Fruit fly (Drosophila melanogaster) whole organism, embryonic: ENCODE data around the gene CG42673.

ENCODE experiments used
- CG15269 ChIP-seq: fragments of 200-800 bp; sonication (Bioruptor generic); optimal IDR thresholded peaks from 2 replicates; lab custom pipeline; 2018; ENCODE audit warnings: missing biosample characterization, mild to moderate bottlenecking, missing genetic modification characterization, moderate library complexity
- CG2120 ChIP-seq: fragments of 200-800 bp; sonication (Bioruptor generic); optimal IDR thresholded peaks from 3 replicates; lab custom pipeline; 2016; ENCODE audit warnings: missing biosample characterization, missing genetic modification characterization
- CG2199 ChIP-seq: fragments of 200-800 bp; sonication (Bioruptor generic); IDR thresholded peaks from 3 replicates; pipeline ENCODE4 v1.3.6; 2022; ENCODE audit warnings: missing biosample characterization, missing genetic modification characterization
- CoRest ChIP-seq: fragments of 200-800 bp; sonication (Bioruptor generic); optimal IDR thresholded peaks from 3 replicates; lab custom pipeline; 2018; ENCODE audit warnings: missing biosample characterization, mild to moderate bottlenecking, missing genetic modification characterization, moderate library complexity
- D19B ChIP-seq: fragments of 200-800 bp; sonication (Bioruptor generic); optimal IDR thresholded peaks from 2 replicates; lab custom pipeline; 2017; ENCODE audit warnings: missing biosample characterization, mild to moderate bottlenecking, missing genetic modification characterization
- PHDP ChIP-seq: fragments of 200-800 bp; sonication (Bioruptor generic); optimal IDR thresholded peaks from 3 replicates; lab custom pipeline; 2018; ENCODE audit warnings: missing biosample characterization, mild to moderate bottlenecking, missing genetic modification characterization, moderate library complexity
- crp ChIP-seq, 2 experiments: fragments of 200-800 bp; sonication (Bioruptor generic); optimal IDR thresholded peaks; 2 replicates in 1 of 2; 3 replicates in 1 of 2; lab custom pipeline; 2017; ENCODE audit warnings: missing biosample characterization in 2 of 2, missing genetic modification characterization in 2 of 2, mild to moderate bottlenecking in 1 of 2, moderate library complexity in 1 of 2
- hth ChIP-seq: fragments of >200 bp; optimal IDR thresholded peaks from 2 replicates; lab custom pipeline; 2017; ENCODE audit warnings: inconsistent platforms
- pros ChIP-seq: fragments of 200-800 bp; sonication (Bioruptor generic); optimal IDR thresholded peaks from 3 replicates; lab custom pipeline; 2019; ENCODE audit warnings: missing biosample characterization, mild to moderate bottlenecking, missing genetic modification characterization, moderate library complexity
- wor ChIP-seq: fragments of 200-800 bp; sonication (Bioruptor generic); IDR thresholded peaks from 2 replicates; pipeline ENCODE4 v1.3.6; 2022; ENCODE audit warnings: missing biosample characterization, missing genetic modification characterization

DNA sequence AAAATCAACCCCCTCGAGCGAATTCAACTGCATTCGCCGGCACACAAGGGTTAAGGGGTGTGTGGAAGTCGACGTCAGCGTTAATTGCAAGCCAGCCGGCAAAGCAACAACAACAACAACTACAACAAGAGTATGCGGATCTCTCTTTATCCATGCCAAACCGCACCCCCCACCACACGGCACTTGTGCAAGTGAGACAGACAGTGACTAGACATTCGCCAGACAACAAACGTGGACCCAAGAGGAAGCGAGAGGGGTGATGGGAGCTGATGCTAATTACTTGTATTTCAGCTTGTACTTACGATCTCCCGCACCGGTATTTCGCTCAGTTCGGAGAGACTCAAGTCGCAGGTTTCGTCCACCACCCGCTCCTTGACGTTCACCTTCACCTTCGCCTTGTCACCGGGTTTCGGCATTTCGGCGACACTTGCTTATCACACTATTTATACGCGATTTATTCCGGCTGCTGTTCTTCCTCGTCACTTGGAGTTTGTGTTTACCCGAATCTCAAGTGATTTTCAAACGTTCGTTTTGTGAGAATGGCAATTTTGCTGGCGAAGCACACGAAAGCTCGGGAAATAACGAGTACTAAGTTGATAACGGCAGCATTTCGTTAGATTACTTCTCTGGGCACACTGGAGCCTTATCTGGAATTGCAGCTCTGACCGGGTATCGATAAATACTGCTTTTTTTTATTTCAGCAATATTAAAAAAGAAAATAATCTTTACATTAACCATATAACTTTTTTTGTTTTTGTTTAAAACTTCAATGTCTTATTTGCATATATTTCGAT lies 37.8 kb upstream of the CG42673 start, which contains the start of gene CG3408:
- TF ChIP-seq wor (GFP tag; lab: Robert Waterston, UW) (no peak), D19B (GFP tag; lab: Kevin White, UChicago) (peak; percentile 48), crp (GFP tag; optimal IDR thresholded peaks at IDR 0.05; lab: Kevin White, UChicago) (no peak), hth (lab: Kevin White, UChicago) (no peak), CG2120 (no peak), CG2199 (GFP tag; lab: Robert Waterston, UW) (no peak), PHDP (tag; lab: Kevin White, UChicago) (no peak), CG15269 (tag; lab: Kevin White, UChicago) (no peak), pros (GFP tag; lab: Kevin White, UChicago) (peak; percentile 95), CoRest (tag; lab: Kevin White, UChicago) (no peak)
